Fruit fly (Drosophila melanogaster) whole organism, adult: ENCODE measurements around the gene CG42354.

Experiments
- Mnt ChIP-seq: fragments of 200-800 bp; sonication (Bioruptor generic); optimal IDR thresholded peaks from 2 replicates; lab custom pipeline; 2016; ENCODE audit warnings: missing biosample characterization, mild to moderate bottlenecking, missing genetic modification characterization
- ovo ChIP-seq: fragments of 200-800 bp; sonication (Bioruptor generic); optimal IDR thresholded peaks from 2 replicates; lab custom pipeline; 2016; ENCODE audit warnings: missing biosample characterization, missing genetic modification characterization
- pad ChIP-seq: fragments of 200-800 bp; sonication (Bioruptor generic); optimal IDR thresholded peaks from 3 replicates; lab custom pipeline; 2017; ENCODE audit warnings: missing biosample characterization, missing genetic modification characterization, mild to moderate bottlenecking, moderate library complexity, missing genetic modification reagents

DNA sequence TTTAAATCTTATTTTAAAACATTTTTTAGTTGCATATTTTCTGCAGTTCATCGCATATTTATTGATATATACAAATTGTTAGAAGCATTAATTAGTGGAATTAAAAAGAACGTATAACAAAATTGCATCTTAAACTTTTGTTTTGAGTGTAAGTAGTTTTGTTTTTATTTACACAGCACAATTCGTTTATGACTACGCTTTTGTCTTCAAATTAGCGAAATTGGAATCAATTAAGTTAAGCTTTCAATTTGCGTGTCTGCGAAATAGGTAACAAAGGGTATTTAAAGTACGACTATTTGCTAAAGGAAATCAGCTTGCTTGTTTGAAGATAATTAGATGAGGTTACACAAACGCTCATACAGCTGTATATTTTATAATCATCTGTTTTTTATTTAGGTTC is 16.5 kb downstream of the CG42354 start:
- no peak for TF ChIP-seq pad (GFP tag; lab: Kevin White, UChicago)
- no peak for TF ChIP-seq ovo (GFP tag; lab: Kevin White, UChicago)
- no peak for TF ChIP-seq Mnt (GFP tag; lab: Kevin White, UChicago)
